Worm (Caenorhabditis elegans): ENCODE measurements around the gene F47G9.6.

F47G9.6 gene

DNA sequence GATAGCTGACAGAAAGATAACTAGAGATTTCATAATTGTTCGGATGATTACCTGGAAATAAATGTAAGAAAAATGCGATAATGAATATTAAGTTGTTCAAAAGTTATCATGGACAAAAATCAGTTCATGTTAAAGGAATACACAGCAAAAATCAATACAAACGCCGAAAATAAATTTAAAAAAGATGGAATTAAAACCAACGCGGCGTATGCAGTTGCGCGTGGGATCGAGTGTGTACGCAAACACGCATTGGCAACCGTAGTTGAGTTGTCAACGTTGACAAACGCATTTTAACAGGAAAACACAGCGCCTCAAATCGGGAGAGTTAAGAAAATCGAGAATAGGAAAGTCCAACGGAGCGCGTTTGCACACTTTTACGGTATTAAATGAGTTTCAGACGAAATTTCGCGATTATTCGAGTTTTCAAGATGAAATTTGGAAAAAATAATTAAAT lies 2.3 kb upstream of the F47G9.6 start, which contains the start of gene tmed-10 (continued):
- 0 out of 2 replicates have a peak, but pooled peaks have one; percentile 10 for TF ChIP-seq dmd-9 (GFP tag; IDR thresholded peaks at IDR 0.05)
- peak; percentile 65; the same call in 1 of the 2 replicates for TF ChIP-seq T26A8.4 (GFP tag; IDR thresholded peaks at IDR 0.05)
- 0 out of 2 replicates have a peak, but pooled peaks have one; percentile 51 for TF ChIP-seq pha-4 (GFP tag; IDR thresholded peaks at IDR 0.05)
- peak; percentile 18 for TF ChIP-seq pha-4 (tag; optimal IDR thresholded peaks at IDR 0.05)
- TF ChIP-seq lin-15B (tag; optimal IDR thresholded peaks at IDR 0.05) = no peak
- 0 out of 2 replicates have a peak, but pooled peaks have one; percentile 24 for TF ChIP-seq ctbp-1 (GFP tag; IDR thresholded peaks at IDR 0.05)
- TF ChIP-seq T20F7.1 (GFP tag; optimal IDR thresholded peaks at IDR 0.05) = peak; percentile 50
- peak; percentile 10 for TF ChIP-seq lin-13 (GFP tag; optimal IDR thresholded peaks at IDR 0.05)
- TF ChIP-seq lsy-2 (tag; optimal IDR thresholded peaks at IDR 0.05) = peak in 1 of 2 experiments; percentile 93
- TF ChIP-seq aha-1 (tag) = no peak
- peak; percentile 54 for TF ChIP-seq dpl-1 (GFP tag; optimal IDR thresholded peaks at IDR 0.05)
- peak in 1 of 2 experiments; percentile 56 for TF ChIP-seq unc-62 (GFP tag; optimal IDR thresholded peaks at IDR 0.05 in 1 of 2)
- TF ChIP-seq unc-62 (tag; optimal IDR thresholded peaks at IDR 0.05) = no peak
- TF ChIP-seq attf-4 (tag; optimal IDR thresholded peaks at IDR 0.05) = no peak
- no peak for TF ChIP-seq duxl-1 (tag; optimal IDR thresholded peaks at IDR 0.05; ENCODE audit: poor library complexity)
- TF ChIP-seq vab-7 (GFP tag; IDR thresholded peaks at IDR 0.05) = no peak
- peak; percentile 77 for TF ChIP-seq mxl-3 (GFP tag; optimal IDR thresholded peaks at IDR 0.05)
- peak; percentile 53; the same call in 1 of the 2 replicates for TF ChIP-seq ceh-44 (GFP tag; IDR thresholded peaks at IDR 0.05)
- 0 out of 2 replicates have a peak, but pooled peaks have one; percentile 18 for TF ChIP-seq tra-1 (GFP tag; IDR thresholded peaks at IDR 0.05)
- TF ChIP-seq mdt-29 (GFP tag; IDR thresholded peaks at IDR 0.05) = no peak

DNA sequence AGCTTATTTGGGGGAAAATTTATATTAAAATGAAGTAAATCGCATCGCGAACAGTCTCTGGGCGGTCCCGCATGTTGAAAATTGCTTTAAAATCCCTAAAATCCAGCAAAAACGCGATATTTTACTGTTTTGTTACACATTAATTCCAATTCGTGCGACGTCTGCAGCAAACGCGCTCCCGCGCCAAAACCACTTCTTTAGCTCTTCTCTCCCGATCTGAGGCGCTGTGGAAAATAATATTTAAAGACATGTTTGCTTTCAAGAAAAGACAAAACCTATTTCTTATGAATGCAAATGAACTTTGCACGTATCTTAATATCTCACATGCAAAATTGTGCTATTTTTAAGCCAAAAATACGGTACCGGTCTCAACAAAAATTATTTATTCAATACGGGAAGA lies 587 bp upstream of the F47G9.6 start:
- peak; percentile 88 for TF ChIP-seq lin-38 (GFP tag; IDR thresholded peaks at IDR 0.05)
- TF ChIP-seq D1046.2 (GFP tag; IDR thresholded peaks at IDR 0.05) = 0 out of 2 replicates have a peak, but pooled peaks have one; percentile 42
- peak; percentile 65; the same call in 1 of the 2 replicates for TF ChIP-seq ceh-44 (GFP tag; IDR thresholded peaks at IDR 0.05)

DNA sequence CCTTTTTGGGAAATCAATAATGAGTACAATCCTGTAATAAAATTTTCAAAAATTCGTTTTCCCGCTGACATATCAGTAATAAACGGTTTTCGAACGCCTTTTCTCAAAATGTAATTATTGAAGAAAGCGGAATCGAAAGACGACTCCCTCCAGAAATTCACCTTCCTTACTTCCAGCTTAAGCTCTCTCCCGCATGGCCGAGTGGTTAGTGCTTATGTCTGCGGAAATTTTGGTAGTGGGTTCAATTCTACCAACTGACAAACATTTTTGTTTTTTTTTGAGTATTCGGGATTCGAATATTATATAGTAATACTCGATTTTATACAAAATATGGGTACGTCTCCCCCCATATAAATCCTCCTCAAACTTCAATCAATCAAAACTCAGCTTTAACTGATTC lies 2.6 kb downstream of the F47G9.6 start:
- TF ChIP-seq madf-9 (GFP tag; conservative IDR thresholded peaks at IDR 0.05) = peak; percentile 51; the same call in 1 of the 2 replicates
- TF ChIP-seq madf-5 (GFP tag; IDR thresholded peaks at IDR 0.05) = peak in 1 of 2 experiments; percentile 89; a peak in 1 of 4 replicates
- TF ChIP-seq dmd-6 (GFP tag; IDR thresholded peaks at IDR 0.05) = peak; percentile 51
- peak; percentile 85 for TF ChIP-seq arid-1 (GFP tag; conservative IDR thresholded peaks at IDR 0.05)
- peak; percentile 62; the same call in 1 of the 2 replicates for TF ChIP-seq Y48G9A.11 (GFP tag; IDR thresholded peaks at IDR 0.05)
- peak; percentile 51; the same call in 1 of the 2 replicates for TF ChIP-seq lin-1 (GFP tag; IDR thresholded peaks at IDR 0.05)
- 0 out of 2 replicates have a peak, but pooled peaks have one; percentile 41 for TF ChIP-seq hmg-1.1 (GFP tag; IDR thresholded peaks at IDR 0.05)
- TF ChIP-seq lim-7 (GFP tag; IDR thresholded peaks at IDR 0.05) = peak; percentile 88
- 0 out of 2 replicates have a peak, but pooled peaks have one; percentile 33 for TF ChIP-seq dmd-9 (GFP tag; IDR thresholded peaks at IDR 0.05)
- TF ChIP-seq ceh-44 (GFP tag; IDR thresholded peaks at IDR 0.05) = peak; percentile 64; the same call in 1 of the 2 replicates
- peak; percentile 79 for TF ChIP-seq egl-43 (GFP tag; IDR thresholded peaks at IDR 0.05)
- TF ChIP-seq tra-1 (GFP tag; IDR thresholded peaks at IDR 0.05) = 0 out of 2 replicates have a peak, but pooled peaks have one; percentile 17
- TF ChIP-seq T26A8.4 (GFP tag; IDR thresholded peaks at IDR 0.05) = 0 out of 2 replicates have a peak, but pooled peaks have one; percentile 21
- peak; percentile 33; the same call in 1 of the 2 replicates for TF ChIP-seq F44E2.7 (GFP tag; IDR thresholded peaks at IDR 0.05)
- TF ChIP-seq dmd-8 (GFP tag; IDR thresholded peaks at IDR 0.05) = peak; percentile 70; the same call in 1 of the 2 replicates
- peak; percentile 62; the same call in 1 of the 2 replicates for TF ChIP-seq ctbp-1 (GFP tag; IDR thresholded peaks at IDR 0.05)
- peak; percentile 67 for TF ChIP-seq snpc-1.2 (GFP tag; IDR thresholded peaks at IDR 0.05)
- 0 out of 2 replicates have a peak, but pooled peaks have one; percentile 57 for TF ChIP-seq zip-11 (GFP tag; IDR thresholded peaks at IDR 0.05)
- TF ChIP-seq D1046.2 (GFP tag; IDR thresholded peaks at IDR 0.05) = 0 out of 2 replicates have a peak, but pooled peaks have one; percentile 41
- peak; percentile 82 for TF ChIP-seq vab-7 (GFP tag; IDR thresholded peaks at IDR 0.05)
- TF ChIP-seq Y75B8A.6 (GFP tag; IDR thresholded peaks at IDR 0.05) = peak; percentile 76; the same call in 1 of the 2 replicates
- peak; percentile 57; the same call in 1 of the 2 replicates for TF ChIP-seq Y105C5A.15 (GFP tag; IDR thresholded peaks at IDR 0.05)
